Worm (Caenorhabditis elegans) whole organism, L1 larva: ENCODE data around the gene zmp-3.

Experiments
- F16B12.6 ChIP-seq: fragments of 150-350 bp; optimal IDR thresholded peaks from 2 replicates; lab custom pipeline; 2014; ENCODE audit warnings: missing biosample characterization, missing genetic modification characterization
- alr-1 ChIP-seq: fragments of 200-800 bp; sonication (Bioruptor generic); optimal IDR thresholded peaks from 2 replicates; lab custom pipeline; 2018; ENCODE audit warnings: borderline replicate concordance, mild to moderate bottlenecking, missing genetic modification characterization, missing compliant biosample characterization
- ama-1 ChIP-seq: fragments of 150-350 bp; optimal IDR thresholded peaks from 2 replicates; lab custom pipeline; 2014
- blmp-1 ChIP-seq: fragments of 150-350 bp; optimal IDR thresholded peaks from 2 replicates; lab custom pipeline; 2014; ENCODE audit warnings: missing biosample characterization, missing genetic modification characterization
- ceh-63 ChIP-seq: fragments of 200-800 bp; sonication (Bioruptor generic); optimal IDR thresholded peaks from 2 replicates; lab custom pipeline; 2018; ENCODE audit warnings: mild to moderate bottlenecking, missing genetic modification characterization, missing compliant biosample characterization
- ceh-8 ChIP-seq: fragments of 200-800 bp; sonication (Bioruptor generic); optimal IDR thresholded peaks from 2 replicates; lab custom pipeline; 2018; ENCODE audit warnings: mild to moderate bottlenecking, missing genetic modification characterization, moderate library complexity, missing compliant biosample characterization
- ceh-82 ChIP-seq, 3 experiments: fragments of 150-350 bp in 1 of 3; sonication (generic microtip) in 2 of 3; optimal IDR thresholded peaks; 2 replicates each; lab custom pipeline; 2014 to 2017; ENCODE audit warnings: missing biosample characterization in 3 of 3, missing genetic modification characterization in 3 of 3
- efl-1 ChIP-seq, 4 experiments: fragments of 150-350 bp; optimal IDR thresholded peaks in 3 of 4; peaks in 1 of 4; 1 replicate in 1 of 4; 2 replicates in 3 of 4; lab custom pipeline; 2014; ENCODE audit warnings: missing biosample characterization in 2 of 4, missing genetic modification characterization in 2 of 4, missing genetic modification reagents in 2 of 4
- egl-13 ChIP-seq: sonication (generic microtip); optimal IDR thresholded peaks from 2 replicates; lab custom pipeline; 2016; ENCODE audit warnings: missing genotype, missing genetic modification reagents, missing genetic modification characterization, missing compliant biosample characterization
- elt-2 ChIP-seq: sonication (generic microtip); optimal IDR thresholded peaks from 2 replicates; lab custom pipeline; 2016; ENCODE audit warnings: missing genetic modification characterization, mild to moderate bottlenecking, inconsistent platforms, missing compliant biosample characterization, missing genetic modification reagents
- fkh-10 ChIP-seq: sonication (generic microtip); optimal IDR thresholded peaks from 2 replicates; lab custom pipeline; 2017; ENCODE audit warnings: missing biosample characterization, missing genetic modification reagents, missing genetic modification characterization
- fkh-4 ChIP-seq: sonication (generic microtip); optimal IDR thresholded peaks from 2 replicates; lab custom pipeline; 2016; ENCODE audit warnings: missing compliant biosample characterization, missing genetic modification characterization, borderline replicate concordance
- fkh-8 ChIP-seq: sonication (generic microtip); optimal IDR thresholded peaks from 2 replicates; lab custom pipeline; 2016; ENCODE audit warnings: mild to moderate bottlenecking, missing genetic modification characterization, missing compliant biosample characterization
- hlh-17 ChIP-seq: fragments of 200-800 bp; sonication (Bioruptor generic); optimal IDR thresholded peaks from 2 replicates; lab custom pipeline; 2018; ENCODE audit warnings: missing genetic modification characterization, mild to moderate bottlenecking, missing compliant biosample characterization, moderate library complexity, borderline replicate concordance
- isw-1 ChIP-seq: fragments of 200-800 bp; sonication (Bioruptor generic); IDR thresholded peaks from 2 replicates; pipeline ENCODE4 v1.3.6; 2022; ENCODE audit warnings: missing genetic modification characterization, missing compliant biosample characterization
- lin-13 ChIP-seq: fragments of 150-350 bp; optimal IDR thresholded peaks from 2 replicates; lab custom pipeline; 2014; ENCODE audit warnings: missing biosample characterization, missing genetic modification reagents, missing genetic modification characterization
- lin-14 ChIP-seq: fragments of 200-800 bp; sonication (Bioruptor generic); optimal IDR thresholded peaks from 2 replicates; lab custom pipeline; 2018; ENCODE audit warnings: mild to moderate bottlenecking, missing genetic modification characterization, moderate library complexity, missing compliant biosample characterization
- lin-39 ChIP-seq: fragments of 150-350 bp; optimal IDR thresholded peaks from 2 replicates; lab custom pipeline; 2014; ENCODE audit warnings: missing biosample characterization, missing genetic modification reagents, missing genetic modification characterization
- lir-3 ChIP-seq: sonication (generic microtip); optimal IDR thresholded peaks from 2 replicates; lab custom pipeline; 2016; ENCODE audit warnings: mild to moderate bottlenecking, missing genetic modification characterization, moderate library complexity, missing compliant biosample characterization; ENCODE audit not compliant: poor library complexity
- mdl-1 ChIP-seq, 2 experiments: fragments of 150-350 bp; optimal IDR thresholded peaks; 2 replicates each; lab custom pipeline; 2014 to 2017; ENCODE audit warnings: missing biosample characterization in 2 of 2, missing genetic modification characterization in 2 of 2, inconsistent platforms in 1 of 2
- nhr-11 ChIP-seq: fragments of 150-350 bp; optimal IDR thresholded peaks from 2 replicates; lab custom pipeline; 2014; ENCODE audit warnings: missing biosample characterization, missing genetic modification characterization
- nhr-20 ChIP-seq: sonication (generic microtip); optimal IDR thresholded peaks from 2 replicates; lab custom pipeline; 2016; ENCODE audit warnings: mild to moderate bottlenecking, missing genetic modification characterization, missing compliant biosample characterization
- nhr-237 ChIP-seq: fragments of 150-350 bp; optimal IDR thresholded peaks from 2 replicates; lab custom pipeline; 2014; ENCODE audit warnings: missing biosample characterization, missing genetic modification characterization
- nhr-47 ChIP-seq: sonication (generic microtip); optimal IDR thresholded peaks from 2 replicates; lab custom pipeline; 2016; ENCODE audit warnings: mild to moderate bottlenecking, missing genetic modification characterization, moderate library complexity, missing compliant biosample characterization
- nhr-84 ChIP-seq: sonication (generic microtip); optimal IDR thresholded peaks from 2 replicates; lab custom pipeline; 2017; ENCODE audit warnings: missing biosample characterization, missing genetic modification characterization
- nhr-85 ChIP-seq: sonication (generic microtip); peaks from one replicate; lab custom pipeline; 2016; ENCODE audit warnings: missing genetic modification characterization, inconsistent platforms, missing compliant biosample characterization
- pax-3 ChIP-seq: fragments of 200-800 bp; sonication (Bioruptor generic); optimal IDR thresholded peaks from 2 replicates; lab custom pipeline; 2018; ENCODE audit warnings: mild to moderate bottlenecking, missing genetic modification characterization, moderate library complexity, missing compliant biosample characterization
- snpc-4 ChIP-seq: fragments of 150-350 bp; optimal IDR thresholded peaks from 2 replicates; lab custom pipeline; 2014; ENCODE audit warnings: missing biosample characterization, missing genetic modification characterization
- snu-23 ChIP-seq: sonication (generic microtip); optimal IDR thresholded peaks from 2 replicates; lab custom pipeline; 2016; ENCODE audit warnings: missing genetic modification characterization, missing compliant biosample characterization
- sptf-1 ChIP-seq: fragments of 150-350 bp; optimal IDR thresholded peaks from 2 replicates; lab custom pipeline; 2014; ENCODE audit warnings: missing biosample characterization, missing genetic modification characterization
- sup-37 ChIP-seq: fragments of 200-800 bp; sonication (Bioruptor generic); optimal IDR thresholded peaks from 2 replicates; lab custom pipeline; 2018; ENCODE audit warnings: mild to moderate bottlenecking, missing genetic modification characterization, missing compliant biosample characterization
- tbx-2 ChIP-seq: sonication (generic microtip); optimal IDR thresholded peaks from 2 replicates; lab custom pipeline; 2016; ENCODE audit warnings: missing genetic modification characterization, missing compliant biosample characterization
- unc-30 ChIP-seq: sonication (generic microtip); optimal IDR thresholded peaks from 2 replicates; lab custom pipeline; 2017; ENCODE audit warnings: missing biosample characterization, missing genetic modification characterization
- unc-86 ChIP-seq: sonication (generic microtip); optimal IDR thresholded peaks from 2 replicates; lab custom pipeline; 2016; ENCODE audit warnings: missing genetic modification characterization, missing compliant biosample characterization
- vab-15 ChIP-seq: sonication (generic microtip); optimal IDR thresholded peaks from 2 replicates; lab custom pipeline; 2017; ENCODE audit warnings: missing genotype, mild to moderate bottlenecking, missing genetic modification characterization, missing compliant biosample characterization
- xbp-1 ChIP-seq: sonication (generic microtip); optimal IDR thresholded peaks from 2 replicates; lab custom pipeline; 2016; ENCODE audit warnings: missing genetic modification characterization, missing compliant biosample characterization
- ztf-4 ChIP-seq: fragments of 150-350 bp; optimal IDR thresholded peaks from 2 replicates; lab custom pipeline; 2014; ENCODE audit warnings: missing biosample characterization, missing genetic modification characterization

zmp-3 gene

ce11 chrV:2881565-2881964 lies 27.9 kb downstream of the zmp-3 start:
- TF ChIP-seq ceh-63 (GFP tag; lab: Kevin White, UChicago) (no peak), ceh-8 (GFP tag; lab: Kevin White, UChicago) (no peak), lin-39 (tag; lab: Kevin White, UChicago) (no peak), snpc-4 (no peak), nhr-85 (tag; lab: Kevin White, UChicago) (no peak), mdl-1 (tag; optimal IDR thresholded peaks at IDR 0.05; lab: Kevin White, UChicago) (no peak), unc-86 (tag; lab: Kevin White, UChicago) (no peak), isw-1 (GFP tag; lab: Robert Waterston, UW) (no peak), F16B12.6 (tag; lab: Kevin White, UChicago) (no peak)

- TF ChIP-seq fkh-4 (tag; lab: Kevin White, UChicago): no peak
- no peak for TF ChIP-seq lin-13 (GFP tag; lab: Kevin White, UChicago)
- TF ChIP-seq nhr-11 (tag; lab: Kevin White, UChicago): no peak
- TF ChIP-seq nhr-84 (tag; lab: Kevin White, UChicago): no peak
- no peak for TF ChIP-seq blmp-1 (tag; lab: Kevin White, UChicago)
- no peak for TF ChIP-seq alr-1 (tag; lab: Kevin White, UChicago)
- TF ChIP-seq efl-1 (optimal IDR thresholded peaks at IDR 0.05; lab: Kevin White, UChicago): no peak
- TF ChIP-seq efl-1 (GFP tag; optimal IDR thresholded peaks at IDR 0.05 in 1 of 2; lab: Kevin White, UChicago): peak in 1 of 2 experiments; percentile 21
- TF ChIP-seq nhr-237 (tag; lab: Kevin White, UChicago): no peak
- TF ChIP-seq isw-1 (GFP tag; lab: Robert Waterston, UW): no peak
- no peak for TF ChIP-seq ceh-82 (tag; optimal IDR thresholded peaks at IDR 0.05; lab: Kevin White, UChicago)
- TF ChIP-seq elt-2 (tag; lab: Kevin White, UChicago): peak; percentile 67
- no peak for TF ChIP-seq lin-39 (tag; lab: Kevin White, UChicago)
- TF ChIP-seq ceh-8 (GFP tag; lab: Kevin White, UChicago): no peak
- no peak for TF ChIP-seq tbx-2
- no peak for TF ChIP-seq fkh-10 (GFP tag; lab: Kevin White, UChicago)
- TF ChIP-seq xbp-1 (tag; lab: Kevin White, UChicago): no peak
- TF ChIP-seq snu-23: no peak
These were observed 28.4 kb downstream of the zmp-3 start, which contains the start of gene ifc-1 for ce11 chrV:2881016-2881415. Gene ifc-1, plus strand, starts transcription at chrV:2881393.

- TF ChIP-seq elt-2 (tag; lab: Kevin White, UChicago) (peak; percentile 53), unc-86 (tag; lab: Kevin White, UChicago) (no peak)
- TF ChIP-seq, all 84 proteins: peak for 1
These were observed 29.1 kb downstream of the zmp-3 start for ce11 chrV:2880356-2880755.

ce11 chrV:2879801-2880200 lies 29.6 kb downstream of the zmp-3 start, which contains the start of gene str-39:
Gene str-39, minus strand, starts transcription at chrV:2879901.
- TF ChIP-seq vab-15 (no peak), nhr-20 (tag; lab: Kevin White, UChicago) (no peak), blmp-1 (tag; lab: Kevin White, UChicago) (no peak), sptf-1 (tag; lab: Kevin White, UChicago) (no peak), lin-14 (no peak), nhr-47 (no peak), fkh-8 (tag; lab: Kevin White, UChicago) (no peak), ztf-4 (tag; lab: Kevin White, UChicago) (no peak), unc-30 (no peak), mdl-1 (tag; optimal IDR thresholded peaks at IDR 0.05; lab: Kevin White, UChicago) (no peak), lir-3 (no peak), elt-2 (tag; lab: Kevin White, UChicago) (no peak), egl-13 (tag; lab: Kevin White, UChicago) (no peak), snu-23 (no peak), sup-37 (GFP tag; lab: Kevin White, UChicago) (no peak), ceh-82 (tag; optimal IDR thresholded peaks at IDR 0.05; lab: Kevin White, UChicago) (no peak), pax-3 (tag; lab: Kevin White, UChicago) (no peak), nhr-11 (tag; lab: Kevin White, UChicago) (no peak), ama-1 (lab: Kevin White, UChicago) (no peak), hlh-17 (GFP tag; lab: Kevin White, UChicago) (no peak)
